Fruit fly (Drosophila melanogaster): ENCODE results near the gene mgl.

The mgl gene

DNA sequence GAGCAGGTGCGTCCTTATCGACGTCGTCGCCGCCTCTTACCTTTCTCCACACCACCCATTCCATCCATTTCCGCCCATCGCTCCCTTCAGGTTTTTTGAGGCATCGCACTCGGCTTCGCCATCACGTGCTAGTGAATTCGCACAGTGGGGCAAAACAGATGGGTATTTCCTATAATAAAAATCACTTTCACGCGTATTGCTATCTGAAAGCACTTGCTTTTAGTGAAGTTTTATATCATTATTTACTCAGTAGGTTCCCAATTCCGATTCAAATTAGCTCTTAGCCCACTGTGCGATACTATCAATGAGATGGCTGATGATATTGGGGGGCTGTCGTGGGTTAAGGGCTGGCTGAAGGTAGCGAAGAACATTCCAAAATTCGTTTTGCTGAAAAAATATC, 83.9 kb downstream of the mgl start (continued):
- TF ChIP-seq pfk (GFP tag; optimal IDR thresholded peaks at IDR 0.05) (no peak), Hr3 (GFP tag; optimal IDR thresholded peaks at IDR 0.05) (peak; percentile 19), CG10979 (tag; optimal IDR thresholded peaks at IDR 0.05) (peak; percentile 59), CG14050 (GFP tag; IDR thresholded peaks at IDR 0.05) (peak; percentile 62; the same call in 2 of the 3 replicates), Dp (GFP tag; optimal IDR thresholded peaks at IDR 0.05) (no peak), pan (optimal IDR thresholded peaks at IDR 0.05) (no peak), pan (GFP tag; optimal IDR thresholded peaks at IDR 0.05 in 1 of 2, IDR thresholded peaks at IDR 0.05 in 1 of 2) (peak in 1 of 2 experiments; percentile 81), nom (GFP tag; optimal IDR thresholded peaks at IDR 0.05) (no peak), vfl (GFP tag; optimal IDR thresholded peaks at IDR 0.05) (no peak), CG10543 (GFP tag; optimal IDR thresholded peaks at IDR 0.05) (no peak), dmrt99B (tag; optimal IDR thresholded peaks at IDR 0.05) (peak; percentile 77), lov (optimal IDR thresholded peaks at IDR 0.05) (no peak), lov (GFP tag; IDR thresholded peaks at IDR 0.05) (0 out of 3 replicates have a peak, but pooled peaks have one; percentile 47), sr (GFP tag; IDR thresholded peaks at IDR 0.05) (0 out of 3 replicates have a peak, but pooled peaks have one; percentile 18), peb (GFP tag; IDR thresholded peaks at IDR 0.05) (peak; percentile 51; the same call in 1 of the 2 replicates), YL-1 (GFP tag; optimal IDR thresholded peaks at IDR 0.05) (no peak), CG5245 (GFP tag; optimal IDR thresholded peaks at IDR 0.05) (peak; percentile 49), jing (GFP tag; optimal IDR thresholded peaks at IDR 0.05) (peak; percentile 57), Gsc (GFP tag; IDR thresholded peaks at IDR 0.05) (peak; percentile 37; the same call in 1 of the 2 replicates), CG17385 (GFP tag; optimal IDR thresholded peaks at IDR 0.05) (peak; percentile 55), p53 (GFP tag; optimal IDR thresholded peaks at IDR 0.05) (no peak), Lpt (GFP tag; optimal IDR thresholded peaks at IDR 0.05) (no peak), shn (GFP tag; optimal IDR thresholded peaks at IDR 0.05) (peak; percentile 16), gsb-n (tag; optimal IDR thresholded peaks at IDR 0.05) (peak; percentile 7), Ssrp (tag; optimal IDR thresholded peaks at IDR 0.05) (peak; percentile 47), C15 (GFP tag; IDR thresholded peaks at IDR 0.05) (no peak), CG3726 (GFP tag; IDR thresholded peaks at IDR 0.05) (peak; percentile 69; the same call in 1 of the 3 replicates), bcd (GFP tag; optimal IDR thresholded peaks at IDR 0.05) (peak; percentile 60), CG12219 (GFP tag; optimal IDR thresholded peaks at IDR 0.05) (peak; percentile 58), trem (tag; optimal IDR thresholded peaks at IDR 0.05) (peak; percentile 41), CG3281 (GFP tag; optimal IDR thresholded peaks at IDR 0.05) (no peak), CG12299 (tag; optimal IDR thresholded peaks at IDR 0.05) (peak; percentile 17), slou (GFP tag; optimal IDR thresholded peaks at IDR 0.05) (peak; percentile 51), CG13123 (GFP tag; optimal IDR thresholded peaks at IDR 0.05) (no peak), CG1602 (GFP tag; optimal IDR thresholded peaks at IDR 0.05) (no peak), CG2120 (GFP tag; optimal IDR thresholded peaks at IDR 0.05) (peak; percentile 61), bowl (GFP tag; IDR thresholded peaks at IDR 0.05) (no peak), Ptx1 (GFP tag; IDR thresholded peaks at IDR 0.05) (peak; percentile 57), CG6765 (GFP tag; optimal IDR thresholded peaks at IDR 0.05) (peak; percentile 35), Stat92E (GFP tag; optimal IDR thresholded peaks at IDR 0.05) (no peak), Fer3 (tag; optimal IDR thresholded peaks at IDR 0.05) (peak; percentile 60), phol (tag; optimal IDR thresholded peaks at IDR 0.05) (no peak), Tbp (GFP tag; optimal IDR thresholded peaks at IDR 0.05) (no peak), jigr1 (GFP tag; IDR thresholded peaks at IDR 0.05) (no peak), ato (GFP tag; IDR thresholded peaks at IDR 0.05; ENCODE audit: partially characterized antibody) (no peak), btn (GFP tag; optimal IDR thresholded peaks at IDR 0.05) (no peak), kay (GFP tag; optimal IDR thresholded peaks at IDR 0.05) (peak; percentile 14), tup (GFP tag; optimal IDR thresholded peaks at IDR 0.05) (no peak), seq (GFP tag; IDR thresholded peaks at IDR 0.05) (0 out of 2 replicates have a peak, but pooled peaks have one; percentile 32), pros (GFP tag; optimal IDR thresholded peaks at IDR 0.05) (no peak), CG6791 (GFP tag; IDR thresholded peaks at IDR 0.05; ENCODE audit: partially characterized antibody) (no peak)

All from whole organism, embryonic.